Worm (Caenorhabditis elegans): Measurements from ENCODE around the gene F20A1.8.

DNA sequence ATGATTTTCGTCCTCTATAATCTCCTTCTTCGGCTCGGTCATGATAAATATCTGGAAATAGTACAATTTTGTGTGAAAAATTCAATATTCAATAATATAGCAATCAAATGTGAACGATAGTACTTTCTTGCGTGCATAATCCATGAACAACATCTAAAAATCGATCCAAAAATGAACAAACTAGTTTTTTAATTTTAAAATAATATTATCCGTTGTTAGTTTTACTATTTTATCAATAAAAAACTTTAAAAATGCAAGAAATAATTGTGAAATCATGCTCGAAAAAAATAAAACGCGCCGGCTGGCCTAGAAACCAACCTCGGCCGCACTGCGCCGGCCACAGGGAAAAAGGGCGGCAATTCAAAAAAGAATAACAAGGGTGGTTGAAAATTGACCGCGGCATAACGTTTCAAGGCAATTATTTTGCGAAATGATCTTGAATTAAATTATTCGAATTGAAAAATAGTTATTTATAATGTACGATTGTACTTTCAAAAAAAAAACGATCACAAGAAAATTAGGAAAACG, 37.3 kb upstream of the F20A1.8 start, which contains the start of gene mys-1:
- TF ChIP-seq nhr-237 (tag; optimal IDR thresholded peaks at IDR 0.05) (no peak), jun-1 (tag; optimal IDR thresholded peaks at IDR 0.05) (no peak), ama-1 (optimal IDR thresholded peaks at IDR 0.05) (no peak), nhr-67 (tag; optimal IDR thresholded peaks at IDR 0.05) (no peak)
